Worm (Caenorhabditis elegans): Measurements from ENCODE around the gene F21C10.6.

DNA sequence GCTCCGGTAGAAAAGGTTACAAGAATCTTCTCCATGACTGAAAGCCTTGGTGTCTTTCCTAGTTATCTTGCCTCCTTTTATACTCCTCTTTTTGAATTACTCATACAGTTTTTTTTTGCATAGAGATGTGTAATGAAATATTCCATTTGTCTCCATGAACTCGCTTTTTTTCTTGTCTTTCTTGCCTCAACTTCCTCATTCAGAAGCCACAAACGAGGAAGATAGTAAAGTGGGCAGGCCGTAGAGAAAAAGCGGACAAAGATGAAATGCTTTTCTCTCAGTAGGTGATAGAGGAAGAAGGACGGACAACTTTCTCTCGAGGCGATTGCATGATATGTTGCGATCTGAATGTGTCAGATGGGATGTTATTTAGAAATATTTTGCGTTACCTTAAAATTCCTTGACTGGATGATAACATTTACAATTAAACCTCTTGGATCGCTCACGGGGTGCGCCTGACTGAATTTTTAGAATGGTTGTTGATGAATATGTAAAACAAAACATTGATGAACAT lies 38.7 kb downstream of the F21C10.6 start, which contains the start of gene col-145:
- no peak for TF ChIP-seq flt-1 (GFP tag; IDR thresholded peaks at IDR 0.05)
- TF ChIP-seq tra-4 (tag; optimal IDR thresholded peaks at IDR 0.05): no peak
- TF ChIP-seq ama-1 (optimal IDR thresholded peaks at IDR 0.05): no peak
- TF ChIP-seq scrt-1 (GFP tag; IDR thresholded peaks at IDR 0.05): no peak
- no peak for TF ChIP-seq hnd-1 (tag; optimal IDR thresholded peaks at IDR 0.05)
- no peak for TF ChIP-seq aly-1 (tag; optimal IDR thresholded peaks at IDR 0.05)
- TF ChIP-seq tbx-11 (GFP tag; IDR thresholded peaks at IDR 0.05): no peak
- TF ChIP-seq ets-7 (tag; optimal IDR thresholded peaks at IDR 0.05): no peak
- TF ChIP-seq B0310.2 (tag; optimal IDR thresholded peaks at IDR 0.05): no peak
- TF ChIP-seq ceh-13 (GFP tag; optimal IDR thresholded peaks at IDR 0.05): no peak
- no peak for TF ChIP-seq F13C5.2 (tag; optimal IDR thresholded peaks at IDR 0.05)
- no peak for TF ChIP-seq hmg-4 (GFP tag; optimal IDR thresholded peaks at IDR 0.05)
- no peak for TF ChIP-seq tbx-37 (GFP tag; conservative IDR thresholded peaks at IDR 0.05)
- no peak for TF ChIP-seq sea-1 (GFP tag; conservative IDR thresholded peaks at IDR 0.05)

Data from whole organism, early embryonic.